Worm (Caenorhabditis elegans): ENCODE measurements around the gene F11A5.18.

The F11A5.18 gene

ce11 chrV:16202618-16203017 is at the start of gene F11A5.18:
Gene F11A5.18 (plus strand): TSS chrV:16202918.
- TF ChIP-seq unc-62 (GFP tag; optimal IDR thresholded peaks at IDR 0.05), result no peak

ce11 chrV:16153375-16153774 is 49.3 kb upstream of the F11A5.18 start, which contains the start of gene str-254:
Gene str-254 (minus strand): TSS chrV:16153475.
- no peak for TF ChIP-seq unc-62 (GFP tag; optimal IDR thresholded peaks at IDR 0.05)

ce11 chrV:16155111-16155510 is 47.6 kb upstream of the F11A5.18 start, which contains the start of gene str-97:
Gene str-97 (minus strand): TSS chrV:16155211.
- no peak for TF ChIP-seq unc-62 (GFP tag; optimal IDR thresholded peaks at IDR 0.05)

ce11 chrV:16158391-16158790 is 44.3 kb upstream of the F11A5.18 start, which contains the start of gene str-99:
Gene str-99 (minus strand): TSS chrV:16158491.
- no peak for TF ChIP-seq unc-62 (GFP tag; optimal IDR thresholded peaks at IDR 0.05)

- TF ChIP-seq unc-62 (GFP tag; optimal IDR thresholded peaks at IDR 0.05), result no peak
Observed at ce11 chrV:16159594-16159993, 43.1 kb upstream of the F11A5.18 start, which contains the start of gene F10A3.17. Gene F10A3.17 (minus strand): TSS chrV:16159694.

ce11 chrV:16160087-16160486 is 42.6 kb upstream of the F11A5.18 start:
- no peak for TF ChIP-seq unc-62 (GFP tag; optimal IDR thresholded peaks at IDR 0.05)

ce11 chrV:16162124-16162735 is 40.5 kb upstream of the F11A5.18 start, which contains the start of the genes str-109 and F10A3.11:
Gene str-109 (minus strand): TSS chrV:16162224.
Gene F10A3.11 (plus strand): TSS chrV:16162685.
- TF ChIP-seq unc-62 (GFP tag; optimal IDR thresholded peaks at IDR 0.05), result no peak

ce11 chrV:16163719-16164118 is 39.0 kb upstream of the F11A5.18 start, which contains the start of gene F10A3.12:
Gene F10A3.12 (plus strand): TSS chrV:16164019.
- no peak for TF ChIP-seq unc-62 (GFP tag; optimal IDR thresholded peaks at IDR 0.05)

- no peak for TF ChIP-seq unc-62 (GFP tag; optimal IDR thresholded peaks at IDR 0.05)
Observed at ce11 chrV:16165936-16166335, 36.8 kb upstream of the F11A5.18 start, which contains the start of gene str-108. Gene str-108 (plus strand): TSS chrV:16166236.

ce11 chrV:16169026-16169425 is 33.7 kb upstream of the F11A5.18 start, which contains the start of gene str-111:
Gene str-111 (minus strand): TSS chrV:16169126.
- no peak for TF ChIP-seq unc-62 (GFP tag; optimal IDR thresholded peaks at IDR 0.05)

- TF ChIP-seq unc-62 (GFP tag; optimal IDR thresholded peaks at IDR 0.05), result no peak
Observed at ce11 chrV:16171721-16172120, 31.0 kb upstream of the F11A5.18 start, which contains the start of gene K05D4.9. Gene K05D4.9 (minus strand): TSS chrV:16171821.

ce11 chrV:16174109-16174508 is 28.6 kb upstream of the F11A5.18 start:
- no peak for TF ChIP-seq unc-62 (GFP tag; optimal IDR thresholded peaks at IDR 0.05)

- TF ChIP-seq unc-62 (GFP tag; optimal IDR thresholded peaks at IDR 0.05), result no peak
Observed at ce11 chrV:16175227-16175626, 27.5 kb upstream of the F11A5.18 start.

ce11 chrV:16175757-16176156 is 27.0 kb upstream of the F11A5.18 start, which contains the start of gene cyp-33D1:
Gene cyp-33D1 (minus strand): TSS chrV:16175857.
- no peak for TF ChIP-seq unc-62 (GFP tag; optimal IDR thresholded peaks at IDR 0.05)

- no peak for TF ChIP-seq unc-62 (GFP tag; optimal IDR thresholded peaks at IDR 0.05)
Observed at ce11 chrV:16180350-16180749, 22.4 kb upstream of the F11A5.18 start, which contains the start of gene str-106. Gene str-106 (plus strand): TSS chrV:16180650.

- no peak for TF ChIP-seq unc-62 (GFP tag; optimal IDR thresholded peaks at IDR 0.05)
Observed at ce11 chrV:16182110-16182509, 20.6 kb upstream of the F11A5.18 start, which contains the start of gene srz-13. Gene srz-13 (plus strand): TSS chrV:16182410.

- no peak for TF ChIP-seq unc-62 (GFP tag; optimal IDR thresholded peaks at IDR 0.05)
Observed at ce11 chrV:16182918-16183317, 19.8 kb upstream of the F11A5.18 start, which contains the start of gene srh-277. Gene srh-277 (plus strand): TSS chrV:16183218.
